Worm (Caenorhabditis elegans): ENCODE data around the gene T07G12.4.

DNA sequence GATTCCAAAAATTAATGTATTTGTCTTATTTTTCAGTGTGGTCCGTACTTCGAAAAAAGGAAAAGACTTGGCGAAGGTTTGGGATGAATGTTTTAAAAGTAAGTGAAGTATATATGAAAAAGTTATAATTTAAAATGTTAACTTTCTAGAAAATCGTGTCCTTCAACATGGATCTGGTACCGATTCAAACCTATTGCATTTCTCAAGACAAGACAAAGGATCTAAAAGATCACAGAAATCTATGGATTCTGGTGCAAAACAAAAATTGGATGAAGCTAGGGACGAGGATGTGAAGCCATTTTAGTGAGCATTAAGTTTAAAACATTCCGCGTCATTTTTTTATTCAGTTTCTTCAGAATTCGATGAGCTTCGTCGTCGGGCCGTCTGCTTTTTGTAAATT is 16.5 kb upstream of the T07G12.4 start, which contains the start of gene zim-2:
- TF ChIP-seq elt-3 (tag; optimal IDR thresholded peaks at IDR 0.05) (no peak), skn-1 (tag; optimal IDR thresholded peaks at IDR 0.05) (no peak), F13H6.1 (tag; optimal IDR thresholded peaks at IDR 0.05) (no peak), nhr-11 (tag; optimal IDR thresholded peaks at IDR 0.05) (no peak), ceh-82 (tag; optimal IDR thresholded peaks at IDR 0.05) (no peak), peb-1 (tag; optimal IDR thresholded peaks at IDR 0.05) (no peak), nhr-237 (tag; optimal IDR thresholded peaks at IDR 0.05) (no peak), nhr-23 (tag; optimal IDR thresholded peaks at IDR 0.05) (no peak), Y55F3AM.14 (GFP tag; optimal IDR thresholded peaks at IDR 0.05) (no peak), ztf-11 (tag; optimal IDR thresholded peaks at IDR 0.05) (no peak), ZK546.5 (tag; optimal IDR thresholded peaks at IDR 0.05) (no peak)
